ENCODE assay signal across 1 fruit fly cellular context in genomic region chrX:7336962-7337844, dm6.
A peak's percentile ranks its signal among the peaks of the same experiment; 100 is the strongest.
TF ChIP-seq lines count a peak whose summit lies in the region.

Gene CBP, plus strand, starts transcription at chrX:7337352.

TF ChIP-seq in whole organism, embryonic, 481 proteins besides CTCF, POLR2A, EP300 and RAD21 (continued from another document and continues in another):
- no peak for TF ChIP-seq hbn (GFP tag; IDR thresholded peaks at IDR 0.05; lab: Robert Waterston, UW; ENCODE audit: partially characterized antibody)
- TF ChIP-seq CG14965 (GFP tag; optimal IDR thresholded peaks at IDR 0.05; lab: Kevin White, UChicago; ENCODE audit: borderline replicate concordance), result peak; percentile 79
- peak; percentile 94 for TF ChIP-seq ranshi (GFP tag; IDR thresholded peaks at IDR 0.05; lab: Robert Waterston, UW)
- peak; percentile 96 for TF ChIP-seq psq (GFP tag; optimal IDR thresholded peaks at IDR 0.05; lab: Kevin White, UChicago)
- peak in 1 of 3 experiments; percentile 96 for TF ChIP-seq Stat92E (GFP tag; optimal IDR thresholded peaks at IDR 0.05; lab: Kevin White, UChicago)
- no peak for TF ChIP-seq Dll (GFP tag; IDR thresholded peaks at IDR 0.05; lab: Robert Waterston, UW; ENCODE audit: partially characterized antibody)
- peak; percentile 98 for TF ChIP-seq oc (tag; optimal IDR thresholded peaks at IDR 0.05; lab: Kevin White, UChicago)
- peak; percentile 97 for TF ChIP-seq CG12104 (GFP tag; optimal IDR thresholded peaks at IDR 0.05; lab: Kevin White, UChicago)
- peak; percentile 93 for TF ChIP-seq gcm2 (GFP tag; optimal IDR thresholded peaks at IDR 0.05; lab: Kevin White, UChicago)
- TF ChIP-seq Myb (GFP tag; optimal IDR thresholded peaks at IDR 0.05; lab: Kevin White, UChicago), result peak; percentile 89
- TF ChIP-seq pita (GFP tag; optimal IDR thresholded peaks at IDR 0.05; lab: Kevin White, UChicago), result no peak
- TF ChIP-seq Nf-YA (GFP tag; IDR thresholded peaks at IDR 0.05; lab: Robert Waterston, UW), result peak; percentile 90
- TF ChIP-seq YL-1 (GFP tag; optimal IDR thresholded peaks at IDR 0.05; lab: Kevin White, UChicago), result peak; percentile 96
- no peak for TF ChIP-seq mld (GFP tag; IDR thresholded peaks at IDR 0.05; lab: Robert Waterston, UW; ENCODE audit: partially characterized antibody)
- TF ChIP-seq br (optimal IDR thresholded peaks at IDR 0.05; lab: Kevin White, UChicago), result no peak
- peak; percentile 97 for TF ChIP-seq CG12299 (tag; optimal IDR thresholded peaks at IDR 0.05; lab: Kevin White, UChicago)
- peak; percentile 93 for TF ChIP-seq CG4328 (GFP tag; optimal IDR thresholded peaks at IDR 0.05; lab: Kevin White, UChicago)
- TF ChIP-seq CG10462 (GFP tag; optimal IDR thresholded peaks at IDR 0.05; lab: Kevin White, UChicago), result peak; percentile 97
- peak; percentile 99 for TF ChIP-seq gsb-n (tag; optimal IDR thresholded peaks at IDR 0.05; lab: Kevin White, UChicago)
- TF ChIP-seq CG8924 (tag; optimal IDR thresholded peaks at IDR 0.05; lab: Kevin White, UChicago), result peak; percentile 99
- peak; percentile 97 for TF ChIP-seq CG13775 (GFP tag; optimal IDR thresholded peaks at IDR 0.05; lab: Kevin White, UChicago)
- TF ChIP-seq slbo (GFP tag; IDR thresholded peaks at IDR 0.05; lab: Robert Waterston, UW), result peak; percentile 91
- peak; percentile 97 for TF ChIP-seq jumu (GFP tag; optimal IDR thresholded peaks at IDR 0.05; lab: Kevin White, UChicago)
- peak; percentile 93 for TF ChIP-seq CG10565 (GFP tag; optimal IDR thresholded peaks at IDR 0.05; lab: Kevin White, UChicago)
- TF ChIP-seq CG10654 (GFP tag; optimal IDR thresholded peaks at IDR 0.05; lab: Kevin White, UChicago), result peak; percentile 97
- peak; percentile 96 to 99 for TF ChIP-seq chif (GFP tag; optimal IDR thresholded peaks at IDR 0.05; lab: Kevin White, UChicago)
- peak; percentile 97 for TF ChIP-seq Hmr (GFP tag; optimal IDR thresholded peaks at IDR 0.05; lab: Kevin White, UChicago)
- peak; percentile 97 for TF ChIP-seq CG12236 (GFP tag; optimal IDR thresholded peaks at IDR 0.05; lab: Kevin White, UChicago)
- TF ChIP-seq btn (GFP tag; optimal IDR thresholded peaks at IDR 0.05; lab: Kevin White, UChicago), result peak; percentile 96
- TF ChIP-seq D19B (GFP tag; optimal IDR thresholded peaks at IDR 0.05; lab: Kevin White, UChicago), result peak; percentile 86
- TF ChIP-seq HLH3B (GFP tag; IDR thresholded peaks at IDR 0.05; lab: Robert Waterston, UW), result peak; percentile 96
- peak; percentile 84 for TF ChIP-seq CG15073 (GFP tag; optimal IDR thresholded peaks at IDR 0.05; lab: Kevin White, UChicago)
- peak; percentile 96 for TF ChIP-seq bab2 (GFP tag; optimal IDR thresholded peaks at IDR 0.05; lab: Kevin White, UChicago)
- peak; percentile 99 for TF ChIP-seq gem (tag; optimal IDR thresholded peaks at IDR 0.05; lab: Kevin White, UChicago)
- peak; percentile 98 for TF ChIP-seq phol (tag; optimal IDR thresholded peaks at IDR 0.05; lab: Kevin White, UChicago)
- TF ChIP-seq Chrac-16 (GFP tag; optimal IDR thresholded peaks at IDR 0.05; lab: Kevin White, UChicago), result peak; percentile 97
- TF ChIP-seq Aef1 (GFP tag; IDR thresholded peaks at IDR 0.05; lab: Robert Waterston, UW), result peak; percentile 92
- TF ChIP-seq zen2 (GFP tag; IDR thresholded peaks at IDR 0.05; lab: Robert Waterston, UW; ENCODE audit: partially characterized antibody), result no peak
- peak; percentile 87 for TF ChIP-seq CG6654 (GFP tag; optimal IDR thresholded peaks at IDR 0.05; lab: Kevin White, UChicago)
- TF ChIP-seq CG2129 (GFP tag; IDR thresholded peaks at IDR 0.05; lab: Robert Waterston, UW; ENCODE audit: partially characterized antibody), result no peak
- TF ChIP-seq CG18599 (GFP tag; optimal IDR thresholded peaks at IDR 0.05; lab: Kevin White, UChicago), result peak; percentile 97
- peak; percentile 92 for TF ChIP-seq CG6765 (GFP tag; optimal IDR thresholded peaks at IDR 0.05; lab: Kevin White, UChicago)
- peak; percentile 95 for TF ChIP-seq peb (GFP tag; IDR thresholded peaks at IDR 0.05; lab: Robert Waterston, UW)
- TF ChIP-seq dpn (GFP tag; optimal IDR thresholded peaks at IDR 0.05; lab: Kevin White, UChicago), result peak; percentile 97 to 98
- TF ChIP-seq CG7556 (GFP tag; optimal IDR thresholded peaks at IDR 0.05; lab: Kevin White, UChicago), result peak; percentile 98
- TF ChIP-seq wek (GFP tag; optimal IDR thresholded peaks at IDR 0.05; lab: Kevin White, UChicago), result peak; percentile 93
- peak; percentile 90 for TF ChIP-seq Drgx (GFP tag; IDR thresholded peaks at IDR 0.05; lab: Robert Waterston, UW)
- TF ChIP-seq ewg (GFP tag; optimal IDR thresholded peaks at IDR 0.05; lab: Kevin White, UChicago), result peak; percentile 96
- peak; percentile 95 for TF ChIP-seq MTF-1 (GFP tag; optimal IDR thresholded peaks at IDR 0.05; lab: Kevin White, UChicago; ENCODE audit: borderline replicate concordance)
- TF ChIP-seq NC2β (GFP tag; optimal IDR thresholded peaks at IDR 0.05; lab: Kevin White, UChicago), result peak; percentile 97
- TF ChIP-seq Trl (optimal IDR thresholded peaks at IDR 0.05; lab: Kevin White, UChicago), result peak; percentile 42 to 63
- peak; percentile 98 for TF ChIP-seq Trl (GFP tag; optimal IDR thresholded peaks at IDR 0.05; lab: Kevin White, UChicago)
- peak; percentile 96 for TF ChIP-seq lmd (GFP tag; IDR thresholded peaks at IDR 0.05; lab: Robert Waterston, UW)
- peak; percentile 91 for TF ChIP-seq pb (GFP tag; optimal IDR thresholded peaks at IDR 0.05; lab: Kevin White, UChicago)
- TF ChIP-seq Doc3 (GFP tag; IDR thresholded peaks at IDR 0.05; lab: Robert Waterston, UW; ENCODE audit: partially characterized antibody), result no peak
- peak; percentile 100 for TF ChIP-seq sens (GFP tag; lab: Kevin White, UChicago)
- peak; percentile 94 for TF ChIP-seq Bteb2 (GFP tag; optimal IDR thresholded peaks at IDR 0.05; lab: Kevin White, UChicago)
- peak; percentile 91 for TF ChIP-seq jigr1 (GFP tag; IDR thresholded peaks at IDR 0.05; lab: Robert Waterston, UW)
- peak; percentile 97 for TF ChIP-seq da (GFP tag; optimal IDR thresholded peaks at IDR 0.05; lab: Kevin White, UChicago)
- TF ChIP-seq ab (GFP tag; optimal IDR thresholded peaks at IDR 0.05; lab: Kevin White, UChicago), result peak; percentile 91
- TF ChIP-seq CG6813 (GFP tag; optimal IDR thresholded peaks at IDR 0.05; lab: Kevin White, UChicago), result peak; percentile 98
- peak; percentile 96 for TF ChIP-seq CG10959 (GFP tag; IDR thresholded peaks at IDR 0.05; lab: Robert Waterston, UW)
- peak; percentile 98 for TF ChIP-seq tap (tag; optimal IDR thresholded peaks at IDR 0.05; lab: Kevin White, UChicago)
- peak; percentile 94 for TF ChIP-seq HmgD (GFP tag; optimal IDR thresholded peaks at IDR 0.05; lab: Kevin White, UChicago)
- TF ChIP-seq p53 (GFP tag; optimal IDR thresholded peaks at IDR 0.05; lab: Kevin White, UChicago), result peak; percentile 93
- TF ChIP-seq CG11695 (GFP tag; IDR thresholded peaks at IDR 0.05; lab: Robert Waterston, UW), result peak; percentile 96
- peak; percentile 97 for TF ChIP-seq CG11398 (GFP tag; optimal IDR thresholded peaks at IDR 0.05; lab: Kevin White, UChicago)
- TF ChIP-seq D (optimal IDR thresholded peaks at IDR 0.05; lab: Kevin White, UChicago), result no peak
- TF ChIP-seq D (GFP tag; optimal IDR thresholded peaks at IDR 0.05; lab: Kevin White, UChicago), result peak; percentile 99
- TF ChIP-seq CG2199 (GFP tag; IDR thresholded peaks at IDR 0.05; lab: Robert Waterston, UW), result peak; percentile 96
- peak; percentile 98 for TF ChIP-seq nau (GFP tag; optimal IDR thresholded peaks at IDR 0.05; lab: Kevin White, UChicago)
- peak; percentile 93 for TF ChIP-seq CG4730 (GFP tag; IDR thresholded peaks at IDR 0.05; lab: Robert Waterston, UW)
- peak; percentile 97 for TF ChIP-seq shn (GFP tag; optimal IDR thresholded peaks at IDR 0.05; lab: Kevin White, UChicago)
- peak; percentile 85 for TF ChIP-seq Deaf1 (tag; optimal IDR thresholded peaks at IDR 0.05; lab: Kevin White, UChicago)
- TF ChIP-seq CG15269 (tag; optimal IDR thresholded peaks at IDR 0.05; lab: Kevin White, UChicago), result peak; percentile 98
- TF ChIP-seq CG3847 (GFP tag; IDR thresholded peaks at IDR 0.05; lab: Robert Waterston, UW), result peak; percentile 94
- peak; percentile 95 for TF ChIP-seq CG10366 (GFP tag; IDR thresholded peaks at IDR 0.05; lab: Robert Waterston, UW)
- TF ChIP-seq CG7271 (tag; optimal IDR thresholded peaks at IDR 0.05; lab: Kevin White, UChicago), result peak; percentile 92
- peak; percentile 94 for TF ChIP-seq CG7987 (GFP tag; optimal IDR thresholded peaks at IDR 0.05; lab: Kevin White, UChicago)
- TF ChIP-seq sc (optimal IDR thresholded peaks at IDR 0.05; lab: Kevin White, UChicago), result no peak
- peak; percentile 99 for TF ChIP-seq sc (GFP tag; optimal IDR thresholded peaks at IDR 0.05; lab: Kevin White, UChicago)
- TF ChIP-seq CG5180 (GFP tag; optimal IDR thresholded peaks at IDR 0.05; lab: Kevin White, UChicago), result peak; percentile 91
- peak; percentile 97 for TF ChIP-seq CG30403 (GFP tag; optimal IDR thresholded peaks at IDR 0.05; lab: Kevin White, UChicago)
- TF ChIP-seq pfk (GFP tag; optimal IDR thresholded peaks at IDR 0.05; lab: Kevin White, UChicago), result peak; percentile 60
- peak; percentile 79 for TF ChIP-seq CG7745 (tag; optimal IDR thresholded peaks at IDR 0.05; lab: Kevin White, UChicago)
- TF ChIP-seq fu2 (GFP tag; optimal IDR thresholded peaks at IDR 0.05; lab: Kevin White, UChicago), result peak; percentile 93
- TF ChIP-seq CG2116 (GFP tag; optimal IDR thresholded peaks at IDR 0.05; lab: Kevin White, UChicago), result peak; percentile 83
- TF ChIP-seq fru (optimal IDR thresholded peaks at IDR 0.05; lab: Kevin White, UChicago), result no peak
- peak; percentile 91 for TF ChIP-seq CG9437 (GFP tag; optimal IDR thresholded peaks at IDR 0.05; lab: Kevin White, UChicago)
- peak; percentile 90 for TF ChIP-seq TFAM (GFP tag; optimal IDR thresholded peaks at IDR 0.05; lab: Kevin White, UChicago)
- peak; percentile 97 for TF ChIP-seq CG7786 (GFP tag; optimal IDR thresholded peaks at IDR 0.05; lab: Kevin White, UChicago)
- peak; percentile 97 for TF ChIP-seq Lhr (GFP tag; optimal IDR thresholded peaks at IDR 0.05; lab: Kevin White, UChicago)
- peak; percentile 86 for TF ChIP-seq gsb (GFP tag; IDR thresholded peaks at IDR 0.05; lab: Robert Waterston, UW)
- TF ChIP-seq Rx (GFP tag; IDR thresholded peaks at IDR 0.05; lab: Robert Waterston, UW), result peak; percentile 93
- peak; percentile 81 for TF ChIP-seq MBD-R2 (GFP tag; IDR thresholded peaks at IDR 0.05; lab: Robert Waterston, UW)
- TF ChIP-seq CG17359 (tag; optimal IDR thresholded peaks at IDR 0.05; lab: Kevin White, UChicago), result peak; percentile 99
- TF ChIP-seq seq (GFP tag; IDR thresholded peaks at IDR 0.05; lab: Robert Waterston, UW), result peak; percentile 97
- TF ChIP-seq kni (GFP tag; optimal IDR thresholded peaks at IDR 0.05; lab: Kevin White, UChicago), result peak; percentile 96
- TF ChIP-seq nmo (GFP tag; optimal IDR thresholded peaks at IDR 0.05; lab: Kevin White, UChicago), result peak; percentile 99
- peak; percentile 86 for TF ChIP-seq stwl (tag; optimal IDR thresholded peaks at IDR 0.05; lab: Kevin White, UChicago)
- TF ChIP-seq CG10274 (GFP tag; optimal IDR thresholded peaks at IDR 0.05; lab: Kevin White, UChicago), result peak; percentile 88
- peak; percentile 92 for TF ChIP-seq CG6683 (GFP tag; optimal IDR thresholded peaks at IDR 0.05; lab: Kevin White, UChicago)
- peak; percentile 78 for TF ChIP-seq exex (tag; optimal IDR thresholded peaks at IDR 0.05; lab: Kevin White, UChicago)
- TF ChIP-seq CG16815 (GFP tag; optimal IDR thresholded peaks at IDR 0.05; lab: Kevin White, UChicago), result peak; percentile 97
- peak; percentile 89 for TF ChIP-seq aop (GFP tag; IDR thresholded peaks at IDR 0.05; lab: Robert Waterston, UW)
- peak; percentile 95 for TF ChIP-seq kah (GFP tag; optimal IDR thresholded peaks at IDR 0.05; lab: Kevin White, UChicago)
- peak; percentile 98 for TF ChIP-seq zfh1 (GFP tag; IDR thresholded peaks at IDR 0.05; lab: Robert Waterston, UW)
- peak; percentile 100 for TF ChIP-seq Med (GFP tag; lab: Kevin White, UChicago)
- TF ChIP-seq CG43689 (GFP tag; IDR thresholded peaks at IDR 0.05; lab: Robert Waterston, UW), result peak; percentile 92
- TF ChIP-seq BEAF-32 (GFP tag; optimal IDR thresholded peaks at IDR 0.05; lab: Kevin White, UChicago), result peak; percentile 12
- peak; percentile 97 for TF ChIP-seq CG17385 (GFP tag; optimal IDR thresholded peaks at IDR 0.05; lab: Kevin White, UChicago)
- peak; percentile 87 for TF ChIP-seq Nf-YC (tag; optimal IDR thresholded peaks at IDR 0.05; lab: Kevin White, UChicago)
- peak; percentile 96 for TF ChIP-seq cato (GFP tag; optimal IDR thresholded peaks at IDR 0.05; lab: Kevin White, UChicago; ENCODE audit: borderline replicate concordance)
- peak; percentile 98 for TF ChIP-seq CG10431 (GFP tag; optimal IDR thresholded peaks at IDR 0.05; lab: Kevin White, UChicago)
- 0 out of 2 replicates have a peak, but pooled peaks have one; percentile 15 for TF ChIP-seq Bgb (GFP tag; IDR thresholded peaks at IDR 0.05; lab: Robert Waterston, UW; ENCODE audit: partially characterized antibody)
- peak; percentile 86 for TF ChIP-seq ssp (GFP tag; IDR thresholded peaks at IDR 0.05; lab: Robert Waterston, UW)
- peak; percentile 94 for TF ChIP-seq Dek (tag; optimal IDR thresholded peaks at IDR 0.05; lab: Kevin White, UChicago)
- TF ChIP-seq schlank (tag; optimal IDR thresholded peaks at IDR 0.05; lab: Kevin White, UChicago), result peak; percentile 91
- TF ChIP-seq HLHmδ (GFP tag; optimal IDR thresholded peaks at IDR 0.05; lab: Kevin White, UChicago), result no peak
- TF ChIP-seq ham (GFP tag; IDR thresholded peaks at IDR 0.05; lab: Robert Waterston, UW), result peak; percentile 76
- peak; percentile 85 for TF ChIP-seq B-H2 (GFP tag; optimal IDR thresholded peaks at IDR 0.05; lab: Kevin White, UChicago)
- peak; percentile 94 for TF ChIP-seq sug (tag; optimal IDR thresholded peaks at IDR 0.05; lab: Kevin White, UChicago)
- peak; percentile 71 for TF ChIP-seq ash1 (GFP tag; optimal IDR thresholded peaks at IDR 0.05; lab: Kevin White, UChicago)
- peak; percentile 96 for TF ChIP-seq nerfin-1 (tag; optimal IDR thresholded peaks at IDR 0.05; lab: Kevin White, UChicago)
- peak; percentile 97 for TF ChIP-seq stc (GFP tag; IDR thresholded peaks at IDR 0.05; lab: Robert Waterston, UW)
- no peak for TF ChIP-seq Scr (GFP tag; IDR thresholded peaks at IDR 0.05; lab: Robert Waterston, UW; ENCODE audit: partially characterized antibody)
- peak; percentile 93 for TF ChIP-seq Gug (GFP tag; IDR thresholded peaks at IDR 0.05; lab: Robert Waterston, UW)
- peak; percentile 82 for TF ChIP-seq dimm (GFP tag; IDR thresholded peaks at IDR 0.05; lab: Robert Waterston, UW)
- peak; percentile 95 for TF ChIP-seq Abd-B (GFP tag; optimal IDR thresholded peaks at IDR 0.05; lab: Kevin White, UChicago)
- TF ChIP-seq twi (tag; optimal IDR thresholded peaks at IDR 0.05; lab: Kevin White, UChicago), result peak; percentile 95
- peak; percentile 92 for TF ChIP-seq Neu2 (GFP tag; optimal IDR thresholded peaks at IDR 0.05; lab: Kevin White, UChicago; ENCODE audit: borderline replicate concordance)
